Worm (Caenorhabditis elegans): ENCODE data around the gene C34D10.1.

Gene C34D10.1

ce11 chrX:8074527-8074926, 45.2 kb downstream of the C34D10.1 start (continued):
- TF ChIP-seq F49E8.2 (tag; optimal IDR thresholded peaks at IDR 0.05; ENCODE audit: borderline replicate concordance) (no peak), tra-1 (GFP tag; IDR thresholded peaks at IDR 0.05) (peak; percentile 92), nhr-28 (tag; optimal IDR thresholded peaks at IDR 0.05) (peak; percentile 55), dmd-9 (GFP tag; IDR thresholded peaks at IDR 0.05) (no peak), egl-27 (tag; optimal IDR thresholded peaks at IDR 0.05) (no peak), nhr-76 (tag; optimal IDR thresholded peaks at IDR 0.05) (no peak), zfp-3 (GFP tag; conservative IDR thresholded peaks at IDR 0.05) (no peak), Y75B8A.6 (GFP tag; IDR thresholded peaks at IDR 0.05) (no peak), daf-16 (GFP tag; optimal IDR thresholded peaks at IDR 0.05) (no peak), daf-16 (tag; optimal IDR thresholded peaks at IDR 0.05) (peak; percentile 39), F44E2.7 (GFP tag; IDR thresholded peaks at IDR 0.05) (no peak), duxl-1 (tag; optimal IDR thresholded peaks at IDR 0.05; ENCODE audit: poor library complexity) (no peak), arid-1 (GFP tag; conservative IDR thresholded peaks at IDR 0.05) (no peak), mdl-1 (tag; optimal IDR thresholded peaks at IDR 0.05) (no peak), ZK337.2 (GFP tag; IDR thresholded peaks at IDR 0.05) (no peak), lsy-2 (tag; optimal IDR thresholded peaks at IDR 0.05) (no peak), zip-2 (tag; optimal IDR thresholded peaks at IDR 0.05) (no peak), R02D3.7 (tag; optimal IDR thresholded peaks at IDR 0.05) (no peak), nhr-6 (tag; optimal IDR thresholded peaks at IDR 0.05) (no peak)

- TF ChIP-seq hlh-30 (tag; optimal IDR thresholded peaks at IDR 0.05; ENCODE audit: insufficient read depth) (no peak), daf-8 (GFP tag; IDR thresholded peaks at IDR 0.05) (no peak), hlh-11 (tag; optimal IDR thresholded peaks at IDR 0.05) (peak; percentile 9), lir-3 (tag; optimal IDR thresholded peaks at IDR 0.05) (no peak), aly-2 (tag; optimal IDR thresholded peaks at IDR 0.05) (no peak), nhr-111 (GFP tag; optimal IDR thresholded peaks at IDR 0.05) (no peak), ceh-62 (tag; optimal IDR thresholded peaks at IDR 0.05) (no peak), Y48G9A.11 (GFP tag; IDR thresholded peaks at IDR 0.05) (no peak), zag-1 (tag; optimal IDR thresholded peaks at IDR 0.05) (no peak), daf-16 (GFP tag; optimal IDR thresholded peaks at IDR 0.05) (no peak), daf-16 (tag; optimal IDR thresholded peaks at IDR 0.05) (peak; percentile 30), nhr-42 (GFP tag; IDR thresholded peaks at IDR 0.05) (no peak), nhr-11 (tag; optimal IDR thresholded peaks at IDR 0.05) (no peak), lin-39 (tag; optimal IDR thresholded peaks at IDR 0.05) (no peak), unc-39 (tag; optimal IDR thresholded peaks at IDR 0.05) (no peak), mdt-29 (GFP tag; IDR thresholded peaks at IDR 0.05) (no peak), snpc-1.2 (GFP tag; IDR thresholded peaks at IDR 0.05) (no peak), nhr-6 (tag; optimal IDR thresholded peaks at IDR 0.05) (no peak), attf-4 (tag; optimal IDR thresholded peaks at IDR 0.05) (no peak), lin-15B (tag; optimal IDR thresholded peaks at IDR 0.05) (no peak), dve-1 (tag; optimal IDR thresholded peaks at IDR 0.05; ENCODE audit: insufficient read depth) (peak; percentile 45), nhr-48 (tag; optimal IDR thresholded peaks at IDR 0.05) (no peak), mep-1 (tag; optimal IDR thresholded peaks at IDR 0.05) (no peak), spr-3 (GFP tag; optimal IDR thresholded peaks at IDR 0.05) (no peak)
Measured at ce11 chrX:8077748-8078147, 48.5 kb downstream of the C34D10.1 start, which contains the start of gene C46F2.1. Gene C46F2.1, plus strand, starts transcription at chrX:8078048.

- TF ChIP-seq fkh-10 (GFP tag; optimal IDR thresholded peaks at IDR 0.05) (no peak), ZK337.2 (GFP tag; IDR thresholded peaks at IDR 0.05) (no peak), F10B5.3 (tag; optimal IDR thresholded peaks at IDR 0.05) (no peak), lsy-2 (tag; optimal IDR thresholded peaks at IDR 0.05) (no peak), nhr-28 (tag; optimal IDR thresholded peaks at IDR 0.05) (peak; percentile 54), aha-1 (tag) (peak; percentile 1), dmd-6 (GFP tag; IDR thresholded peaks at IDR 0.05) (peak; percentile 29; the same call in 1 of the 2 replicates), attf-4 (tag; optimal IDR thresholded peaks at IDR 0.05) (no peak), pqm-1 (tag; optimal IDR thresholded peaks at IDR 0.05) (peak; percentile 24), Y48G9A.11 (GFP tag; IDR thresholded peaks at IDR 0.05) (no peak), lin-39 (tag; optimal IDR thresholded peaks at IDR 0.05) (no peak), ceh-28 (tag; optimal IDR thresholded peaks at IDR 0.05) (no peak), nhr-77 (tag; optimal IDR thresholded peaks at IDR 0.05) (no peak), nhr-6 (tag; optimal IDR thresholded peaks at IDR 0.05) (no peak), egl-43 (GFP tag; IDR thresholded peaks at IDR 0.05) (no peak), dve-1 (tag; optimal IDR thresholded peaks at IDR 0.05; ENCODE audit: insufficient read depth) (peak; percentile 13), nhr-42 (GFP tag; IDR thresholded peaks at IDR 0.05) (no peak), lin-29 (GFP tag; IDR thresholded peaks at IDR 0.05) (no peak), nhr-237 (tag; optimal IDR thresholded peaks at IDR 0.05) (no peak), dmd-8 (GFP tag; IDR thresholded peaks at IDR 0.05) (no peak)
Measured at ce11 chrX:8078374-8078773, 49.1 kb downstream of the C34D10.1 start.
